Fruit fly (Drosophila melanogaster): ENCODE measurements around the gene CG42752.

Gene CG42752

DNA sequence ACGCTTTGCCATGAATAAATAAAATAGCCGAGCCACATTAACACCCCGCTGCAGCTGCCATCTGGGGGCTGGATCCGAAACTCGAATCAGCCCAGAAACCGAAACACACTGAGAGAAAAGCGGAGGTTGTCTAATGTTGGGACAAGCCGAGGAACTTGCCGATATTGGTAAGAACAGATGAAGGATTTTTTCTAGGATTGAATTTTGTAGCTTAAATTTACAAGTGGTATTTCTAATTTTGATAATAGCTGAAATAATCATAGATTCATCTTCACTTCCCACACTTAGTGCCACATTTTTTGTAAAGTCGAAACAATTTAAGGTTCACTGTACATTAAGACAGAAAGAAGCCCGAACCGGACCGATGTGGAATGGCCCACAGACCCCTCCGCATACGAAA, 12.1 kb upstream of the CG42752 start:
- no peak for TF ChIP-seq CG17801 (GFP tag; optimal IDR thresholded peaks at IDR 0.05; ENCODE audit: partially characterized antibody)

DNA sequence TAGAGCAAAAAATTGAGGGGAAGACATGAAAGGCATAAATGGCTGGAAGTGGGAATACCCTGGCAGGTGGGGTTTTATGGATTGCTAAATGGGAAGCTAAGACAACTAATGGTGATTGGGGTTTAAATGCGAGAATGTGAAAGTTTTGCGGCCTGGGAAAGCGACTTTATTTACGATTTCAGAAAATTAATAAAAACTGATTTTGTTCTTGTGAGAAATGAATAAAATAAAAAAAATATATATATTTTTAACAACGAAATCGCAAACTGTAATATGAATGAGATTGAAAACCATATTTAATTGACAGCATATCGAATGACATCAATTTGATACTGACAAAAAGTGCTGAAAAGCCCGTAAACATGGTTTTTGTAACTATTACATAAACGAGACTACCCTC, 11.4 kb upstream of the CG42752 start:
- TF ChIP-seq CG17801 (GFP tag; optimal IDR thresholded peaks at IDR 0.05; ENCODE audit: partially characterized antibody) = no peak

DNA sequence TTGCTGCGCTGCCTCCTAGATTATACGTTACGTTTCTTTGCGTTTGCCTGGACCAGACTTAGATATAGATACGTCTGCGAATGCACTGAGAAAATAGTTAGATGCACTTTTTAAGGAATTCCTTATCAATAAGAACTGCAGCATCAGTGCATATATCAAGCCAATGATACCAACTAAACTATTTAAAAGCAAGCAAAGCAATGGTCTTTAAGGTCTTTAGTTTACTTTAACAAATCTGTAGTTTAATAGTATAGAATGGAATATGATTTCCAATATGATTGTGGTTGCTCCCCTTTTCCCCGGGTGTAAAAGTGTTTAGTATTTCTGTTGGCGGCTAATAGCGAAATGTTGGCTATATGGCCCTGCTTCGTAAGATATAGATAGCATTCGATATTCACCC, 6.8 kb upstream of the CG42752 start:
- TF ChIP-seq CG17801 (GFP tag; optimal IDR thresholded peaks at IDR 0.05; ENCODE audit: partially characterized antibody) = no peak

dm6 chr2L:18745454-18745853, 5.5 kb upstream of the CG42752 start:
- no peak for TF ChIP-seq CG17801 (GFP tag; optimal IDR thresholded peaks at IDR 0.05; ENCODE audit: partially characterized antibody)

DNA sequence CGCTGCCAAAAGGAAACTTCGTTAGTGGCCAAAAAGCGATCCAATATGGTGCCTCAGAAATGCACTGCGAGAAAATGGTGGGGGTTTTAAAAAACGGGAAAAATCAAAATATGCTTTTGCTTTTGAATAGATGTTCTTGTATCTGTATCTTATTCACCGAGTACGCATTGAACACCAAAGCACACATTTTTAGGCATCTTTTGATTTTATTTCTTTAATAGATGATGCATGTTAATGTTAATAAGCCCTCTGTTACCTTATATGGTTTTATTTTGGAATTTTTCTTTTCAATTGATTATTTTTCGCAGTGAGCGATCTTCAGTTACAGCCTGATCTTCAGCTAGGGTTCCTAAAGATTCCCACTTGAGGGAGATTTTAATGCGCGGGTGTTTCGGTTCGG, 4.0 kb upstream of the CG42752 start:
- TF ChIP-seq CG17801 (GFP tag; optimal IDR thresholded peaks at IDR 0.05; ENCODE audit: partially characterized antibody) = no peak

dm6 chr2L:18742710-18743109, 2.8 kb upstream of the CG42752 start:
- no peak for TF ChIP-seq CG17801 (GFP tag; optimal IDR thresholded peaks at IDR 0.05; ENCODE audit: partially characterized antibody)

dm6 chr2L:18737239-18737638, 2.7 kb downstream of the CG42752 start:
- no peak for TF ChIP-seq CG17801 (GFP tag; optimal IDR thresholded peaks at IDR 0.05; ENCODE audit: partially characterized antibody)

DNA sequence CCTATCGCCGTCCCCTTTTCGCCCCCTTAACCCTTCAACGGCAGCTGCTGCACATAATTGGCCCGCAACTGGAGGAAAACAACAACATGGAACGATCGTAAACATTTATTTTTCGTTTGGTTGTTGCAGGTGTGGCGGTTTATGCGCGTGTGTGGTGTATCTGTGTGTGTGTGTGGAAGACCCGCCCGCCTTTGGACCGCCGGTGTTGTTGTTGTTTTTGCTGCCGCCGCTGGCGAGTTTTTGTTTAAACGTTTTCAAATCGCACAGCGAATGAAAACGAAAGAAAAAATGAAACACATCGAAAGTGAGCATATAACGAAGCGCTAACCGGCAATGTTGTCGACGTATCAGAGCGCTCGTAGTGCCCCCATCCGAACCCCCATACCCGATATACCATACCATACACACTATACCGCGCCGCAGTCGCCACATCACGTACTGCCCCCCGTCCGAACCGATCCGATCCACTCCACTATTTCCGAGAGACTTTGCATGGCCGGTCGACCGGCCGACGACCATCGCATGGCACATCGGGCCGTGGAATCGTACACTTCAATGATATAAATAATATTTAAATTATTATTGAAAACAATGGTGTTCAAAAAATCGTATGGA, 4.2 kb downstream of the CG42752 start:
- no peak for TF ChIP-seq CG17801 (GFP tag; optimal IDR thresholded peaks at IDR 0.05; ENCODE audit: partially characterized antibody)

dm6 chr2L:18732760-18733530, 7.0 kb downstream of the CG42752 start:
- no peak for TF ChIP-seq CG17801 (GFP tag; optimal IDR thresholded peaks at IDR 0.05; ENCODE audit: partially characterized antibody)

DNA sequence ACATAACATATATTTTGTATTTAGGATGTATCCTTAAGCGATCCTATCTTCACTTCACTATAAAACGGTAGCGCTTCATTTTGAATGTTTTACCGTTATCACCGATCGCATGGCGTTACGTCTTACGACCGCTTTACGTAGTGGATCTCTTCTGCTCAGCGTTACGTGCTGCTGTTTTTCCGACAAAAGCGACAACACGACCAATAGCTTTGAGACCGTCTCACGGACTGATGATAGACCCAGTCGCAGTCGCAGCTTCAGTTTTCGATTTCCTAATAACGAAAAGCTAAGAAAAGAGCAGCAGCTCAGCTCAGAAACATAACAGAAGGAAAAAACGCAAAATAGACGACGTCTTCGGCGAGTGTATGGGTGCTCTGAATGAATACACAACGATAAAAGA, 7.6 kb downstream of the CG42752 start, which contains the start of gene CG10348:
Gene CG10348 (minus strand): TSS at position 234 of the 400 bp plus-strand sequence.
- no peak for TF ChIP-seq CG17801 (GFP tag; optimal IDR thresholded peaks at IDR 0.05; ENCODE audit: partially characterized antibody)

DNA sequence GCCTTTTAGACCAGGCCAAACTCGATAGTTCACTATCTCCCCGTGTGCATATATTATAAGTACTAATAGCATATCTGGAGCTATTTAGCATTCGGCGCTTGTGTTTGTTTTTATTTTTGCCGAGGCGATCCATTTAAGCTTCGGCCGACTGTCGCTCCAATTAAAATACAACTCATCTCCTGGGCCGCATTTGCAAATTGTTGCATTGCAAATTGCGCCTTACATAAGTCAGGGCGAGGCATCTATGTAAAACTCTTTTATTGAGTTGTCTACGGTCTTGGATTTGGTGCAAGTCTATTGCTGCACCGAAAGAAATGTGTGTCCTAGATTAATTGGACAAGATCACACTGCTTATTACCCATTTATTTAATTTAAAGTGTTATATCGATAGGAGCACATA, 11.9 kb downstream of the CG42752 start:
- no peak for TF ChIP-seq CG17801 (GFP tag; optimal IDR thresholded peaks at IDR 0.05; ENCODE audit: partially characterized antibody)

- TF ChIP-seq CG17801 (GFP tag; optimal IDR thresholded peaks at IDR 0.05; ENCODE audit: partially characterized antibody) = no peak
These were observed 15.1 kb downstream of the CG42752 start for dm6 chr2L:18724842-18725241.

DNA sequence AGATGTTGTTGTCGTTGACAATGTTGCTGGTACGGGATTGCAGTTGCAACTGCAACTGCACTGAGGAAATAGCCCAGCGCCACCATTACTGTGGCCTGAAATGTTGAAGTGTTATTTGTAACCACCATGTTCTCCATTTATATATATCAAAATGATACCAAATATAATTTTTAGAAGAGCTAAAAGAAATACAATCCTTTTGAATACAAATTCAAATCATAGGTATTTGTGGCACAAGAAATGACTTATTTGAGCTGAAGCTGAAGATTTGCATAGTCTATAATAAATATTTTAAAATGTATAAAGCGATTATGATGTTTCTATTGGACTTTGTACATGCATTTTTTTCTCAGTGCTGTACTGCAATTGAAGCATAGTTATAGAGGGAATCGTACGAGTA, 20.3 kb downstream of the CG42752 start:
- TF ChIP-seq CG17801 (GFP tag; optimal IDR thresholded peaks at IDR 0.05; ENCODE audit: partially characterized antibody) = no peak

- no peak for TF ChIP-seq CG17801 (GFP tag; optimal IDR thresholded peaks at IDR 0.05; ENCODE audit: partially characterized antibody)
These were observed 22.4 kb downstream of the CG42752 start for dm6 chr2L:18717365-18718011.

DNA sequence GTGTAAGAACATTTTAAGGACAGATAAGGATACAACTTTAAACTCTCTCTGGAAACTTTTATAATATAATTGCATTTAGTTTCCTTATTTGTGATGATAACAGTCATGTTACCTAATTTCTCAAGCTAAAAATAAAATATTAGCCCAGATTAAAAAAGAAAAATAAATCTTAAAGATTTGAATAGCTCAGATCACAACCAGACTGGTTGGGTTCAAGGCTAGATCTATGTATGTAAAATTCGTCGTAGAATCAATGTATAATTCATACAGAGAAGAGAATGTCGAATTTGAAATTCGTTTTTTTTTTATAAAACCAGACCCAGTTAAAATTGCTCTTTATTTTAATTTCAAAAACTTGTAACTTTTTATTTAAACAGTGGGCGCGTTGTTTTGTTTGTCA, 25.8 kb downstream of the CG42752 start:
- no peak for TF ChIP-seq CG17801 (GFP tag; optimal IDR thresholded peaks at IDR 0.05; ENCODE audit: partially characterized antibody)

DNA sequence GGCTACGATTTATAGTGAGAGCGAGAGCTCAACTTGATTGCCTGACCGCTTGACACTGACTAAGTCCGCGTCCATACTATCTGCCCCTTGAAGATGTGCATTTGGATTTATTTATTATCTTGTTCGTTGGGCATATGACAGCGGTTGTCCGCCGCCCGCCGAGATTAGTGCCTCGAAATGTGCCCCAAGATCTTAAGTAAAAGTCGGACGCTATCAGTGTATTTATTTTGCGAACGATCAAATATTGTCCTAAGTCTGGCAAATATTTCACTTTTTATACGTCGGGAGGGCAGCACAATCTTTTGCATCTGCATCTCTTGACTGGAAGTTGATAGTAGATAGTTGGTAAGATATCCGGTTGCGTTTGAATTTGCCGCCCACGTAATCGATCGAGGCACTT, 26.2 kb downstream of the CG42752 start, which contains the start of gene Irk3:
Gene Irk3 (minus strand): TSS at position 63 of the 400 bp plus-strand sequence.
- no peak for TF ChIP-seq CG17801 (GFP tag; optimal IDR thresholded peaks at IDR 0.05; ENCODE audit: partially characterized antibody)

Measured in ovary, adult (tissue).